Fruit fly (Drosophila melanogaster) whole organism, embryonic: ENCODE measurements around the gene Mvl.

Experiments
- Abd-B ChIP-seq: fragments of 200-800 bp; sonication (Bioruptor generic); optimal IDR thresholded peaks from 2 replicates; lab custom pipeline; 2018; ENCODE audit warnings: missing biosample characterization, mild to moderate bottlenecking, missing genetic modification characterization, moderate library complexity
- CG10267 ChIP-seq: fragments of 200-800 bp; sonication (Bioruptor generic); optimal IDR thresholded peaks from 2 replicates; lab custom pipeline; 2018; ENCODE audit warnings: missing biosample characterization, mild to moderate bottlenecking, missing genetic modification characterization, moderate library complexity
- CG11085 ChIP-seq: fragments of 200-800 bp; sonication (Bioruptor generic); IDR thresholded peaks from 2 replicates; pipeline ENCODE4 v1.3.6; 2022; ENCODE audit warnings: missing biosample characterization, missing genetic modification characterization
- CG11695 ChIP-seq: fragments of 200-800 bp; sonication (Bioruptor generic); IDR thresholded peaks from 3 replicates; pipeline ENCODE4 v1.3.6; 2022; ENCODE audit warnings: missing biosample characterization, missing genetic modification characterization
- CG11696 ChIP-seq: fragments of 200-800 bp; sonication (Bioruptor generic); IDR thresholded peaks from 2 replicates; pipeline ENCODE4 v1.3.6; 2022; ENCODE audit warnings: missing biosample characterization, missing genetic modification characterization
- CG12071 ChIP-seq: fragments of 200-800 bp; sonication (Bioruptor generic); optimal IDR thresholded peaks from 3 replicates; lab custom pipeline; 2018; ENCODE audit warnings: missing biosample characterization, mild to moderate bottlenecking, missing genetic modification characterization
- CG13123 ChIP-seq: fragments of 200-800 bp; sonication (Bioruptor generic); optimal IDR thresholded peaks from 2 replicates; lab custom pipeline; 2016; ENCODE audit warnings: missing biosample characterization, missing genetic modification characterization
- CG13287 ChIP-seq: fragments of 200-800 bp; sonication (Bioruptor generic); IDR thresholded peaks from 2 replicates; pipeline ENCODE4 v1.3.6; 2022; ENCODE audit warnings: missing biosample characterization, missing genetic modification characterization; ENCODE audit not compliant: partially characterized antibody
- CG13296 ChIP-seq: fragments of 200-800 bp; sonication (Bioruptor generic); optimal IDR thresholded peaks from 3 replicates; lab custom pipeline; 2018; ENCODE audit warnings: missing biosample characterization, mild to moderate bottlenecking, missing genetic modification characterization
- CG13624 ChIP-seq: fragments of 200-800 bp; sonication (Bioruptor generic); optimal IDR thresholded peaks from 2 replicates; lab custom pipeline; 2016; ENCODE audit warnings: missing biosample characterization, missing genetic modification characterization
- CG17361 ChIP-seq: fragments of 200-800 bp; sonication (Bioruptor generic); IDR thresholded peaks from 3 replicates; pipeline ENCODE4 v1.3.6; 2022; ENCODE audit warnings: missing biosample characterization, missing genetic modification characterization
- CG18262 ChIP-seq: fragments of 200-800 bp; optimal IDR thresholded peaks from 3 replicates; lab custom pipeline; 2019; ENCODE audit warnings: missing biosample characterization, mild to moderate bottlenecking, missing genetic modification characterization, moderate library complexity
- CG30431 ChIP-seq: fragments of 200-800 bp; sonication (Bioruptor generic); optimal IDR thresholded peaks from 2 replicates; lab custom pipeline; 2017; ENCODE audit warnings: missing biosample characterization, missing genetic modification characterization
- CG4424 ChIP-seq: fragments of 200-800 bp; sonication (Bioruptor generic); optimal IDR thresholded peaks from 3 replicates; lab custom pipeline; 2016; ENCODE audit warnings: missing biosample characterization, missing genetic modification characterization
- CG5245 ChIP-seq: fragments of 200-800 bp; sonication (Bioruptor generic); optimal IDR thresholded peaks from 3 replicates; lab custom pipeline; 2016; ENCODE audit warnings: missing biosample characterization, missing genetic modification characterization
- CG6175 ChIP-seq: fragments of 200-800 bp; sonication (Bioruptor generic); IDR thresholded peaks from 3 replicates; pipeline ENCODE4 v1.3.6; 2022; ENCODE audit warnings: missing biosample characterization, missing genetic modification characterization
- CG6689 ChIP-seq: fragments of 200-800 bp; sonication (Bioruptor generic); IDR thresholded peaks from 2 replicates; pipeline ENCODE4 v1.3.6; 2022; ENCODE audit warnings: missing biosample characterization, missing genetic modification characterization
- CG6854 ChIP-seq: fragments of 200-800 bp; sonication (Bioruptor generic); optimal IDR thresholded peaks from 3 replicates; lab custom pipeline; 2017; ENCODE audit warnings: missing biosample characterization, mild to moderate bottlenecking, missing genetic modification characterization
- CG7963 ChIP-seq: fragments of 200-800 bp; sonication (Bioruptor generic); IDR thresholded peaks from 3 replicates; pipeline ENCODE4 v1.3.6; 2022; ENCODE audit warnings: missing biosample characterization, missing genetic modification characterization; ENCODE audit not compliant: partially characterized antibody
- CG9817 ChIP-seq: fragments of 200-800 bp; sonication (Bioruptor generic); optimal IDR thresholded peaks from 2 replicates; lab custom pipeline; 2018; ENCODE audit warnings: missing biosample characterization, mild to moderate bottlenecking, missing genetic modification characterization, moderate library complexity
- CrebB ChIP-seq: fragments of 200-800 bp; sonication (Bioruptor generic); optimal IDR thresholded peaks from 3 replicates; lab custom pipeline; 2018; ENCODE audit warnings: missing biosample characterization, mild to moderate bottlenecking, missing genetic modification characterization
- E2f1 ChIP-seq: fragments of 200-800 bp; sonication (Bioruptor generic); IDR thresholded peaks from 2 replicates; pipeline ENCODE4 v1.3.6; 2022; ENCODE audit warnings: missing biosample characterization, missing genetic modification characterization
- ERR ChIP-seq: fragments of 200-800 bp; sonication (Bioruptor generic); optimal IDR thresholded peaks from 2 replicates; lab custom pipeline; 2016; ENCODE audit warnings: missing biosample characterization, missing genetic modification characterization
- Hmr ChIP-seq: fragments of 200-800 bp; sonication (Bioruptor generic); optimal IDR thresholded peaks from 3 replicates; lab custom pipeline; 2017; ENCODE audit warnings: mild to moderate bottlenecking, missing biosample characterization, missing genetic modification reagents, missing genetic modification characterization
- Hmx ChIP-seq: fragments of 200-800 bp; sonication (Bioruptor generic); optimal IDR thresholded peaks from 2 replicates; lab custom pipeline; 2016; ENCODE audit warnings: missing biosample characterization, missing genetic modification characterization
- Jarid2 ChIP-seq: fragments of 200-800 bp; sonication (Bioruptor generic); optimal IDR thresholded peaks from 3 replicates; lab custom pipeline; 2017; ENCODE audit warnings: mild to moderate bottlenecking, missing biosample characterization, missing genetic modification reagents, missing genetic modification characterization
- NC2β ChIP-seq: fragments of 200-800 bp; sonication (Bioruptor generic); optimal IDR thresholded peaks from 2 replicates; lab custom pipeline; 2016; ENCODE audit warnings: missing biosample characterization, missing genetic modification characterization
- Neu2 ChIP-seq: fragments of 200-800 bp; sonication (Bioruptor generic); optimal IDR thresholded peaks from 3 replicates; lab custom pipeline; 2016; ENCODE audit warnings: missing biosample characterization, missing genetic modification characterization, borderline replicate concordance
- Rx ChIP-seq: fragments of 200-800 bp; sonication (Bioruptor generic); IDR thresholded peaks from 2 replicates; pipeline ENCODE4 v1.3.6; 2022; ENCODE audit warnings: missing biosample characterization, missing genetic modification characterization
- Usf ChIP-seq: fragments of 200-800 bp; sonication (Bioruptor generic); optimal IDR thresholded peaks from 2 replicates; lab custom pipeline; 2017; ENCODE audit warnings: missing genotype, missing biosample characterization, missing genetic modification characterization
- Vsx1 ChIP-seq: fragments of 200-800 bp; sonication (Bioruptor generic); optimal IDR thresholded peaks from 2 replicates; lab custom pipeline; 2017; ENCODE audit warnings: missing biosample characterization, mild to moderate bottlenecking, missing genetic modification characterization, missing genetic modification reagents
- ap ChIP-seq: fragments of 200-800 bp; sonication (Bioruptor generic); IDR thresholded peaks from 2 replicates; pipeline ENCODE4 v1.3.6; 2022; ENCODE audit warnings: missing biosample characterization, missing genetic modification characterization
- az2 ChIP-seq: fragments of 200-800 bp; sonication (Bioruptor generic); optimal IDR thresholded peaks from 3 replicates; lab custom pipeline; 2016; ENCODE audit warnings: missing biosample characterization, missing genetic modification characterization
- bcd ChIP-seq: fragments of 200-800 bp; sonication (Bioruptor generic); optimal IDR thresholded peaks from 2 replicates; lab custom pipeline; 2017; ENCODE audit warnings: missing biosample characterization, mild to moderate bottlenecking, missing genetic modification characterization
- btn ChIP-seq: fragments of 200-800 bp; sonication (Bioruptor generic); optimal IDR thresholded peaks from 2 replicates; lab custom pipeline; 2016; ENCODE audit warnings: missing biosample characterization, missing genetic modification characterization
- dimm ChIP-seq: fragments of 200-800 bp; sonication (Bioruptor generic); IDR thresholded peaks from 2 replicates; pipeline ENCODE4 v1.3.6; 2022; ENCODE audit warnings: missing biosample characterization, missing genetic modification characterization
- ewg ChIP-seq: fragments of 200-800 bp; sonication (Bioruptor generic); optimal IDR thresholded peaks from 3 replicates; lab custom pipeline; 2017; ENCODE audit warnings: mild to moderate bottlenecking, missing biosample characterization, missing genetic modification reagents, missing genetic modification characterization
- fd64A ChIP-seq: fragments of 200-800 bp; sonication (Bioruptor generic); optimal IDR thresholded peaks from 3 replicates; lab custom pipeline; 2018; ENCODE audit warnings: missing biosample characterization, mild to moderate bottlenecking, missing genetic modification characterization
- grn ChIP-seq: fragments of 200-800 bp; sonication (Bioruptor generic); optimal IDR thresholded peaks from 3 replicates; lab custom pipeline; 2017; ENCODE audit warnings: missing biosample characterization, missing genetic modification characterization
- pfk ChIP-seq: fragments of 200-800 bp; sonication (Bioruptor generic); optimal IDR thresholded peaks from 2 replicates; lab custom pipeline; 2018; ENCODE audit warnings: missing biosample characterization, mild to moderate bottlenecking, missing genetic modification characterization, moderate library complexity
- pnt ChIP-seq: fragments of 200-800 bp; sonication (Bioruptor generic); optimal IDR thresholded peaks from 3 replicates; lab custom pipeline; 2016; ENCODE audit warnings: missing biosample characterization, missing genetic modification characterization
- psq ChIP-seq: fragments of 200-800 bp; sonication (Bioruptor generic); optimal IDR thresholded peaks from 2 replicates; lab custom pipeline; 2017; ENCODE audit warnings: missing biosample characterization, missing genetic modification characterization
- sc ChIP-seq, 3 experiments: fragments of >200 bp in 2 of 3; fragments of 200-800 bp in 1 of 3; sonication (Bioruptor generic) in 1 of 3; optimal IDR thresholded peaks; 2 replicates in 2 of 3; 3 replicates in 1 of 3; lab custom pipeline; 2017; ENCODE audit warnings: mild to moderate bottlenecking in 1 of 3, missing biosample characterization in 1 of 3, missing genetic modification characterization in 1 of 3, missing genetic modification reagents in 1 of 3
- shn ChIP-seq: fragments of 200-800 bp; sonication (Bioruptor generic); optimal IDR thresholded peaks from 3 replicates; lab custom pipeline; 2016; ENCODE audit warnings: missing biosample characterization, missing genetic modification characterization
- slbo ChIP-seq: fragments of 200-800 bp; sonication (Bioruptor generic); IDR thresholded peaks from 2 replicates; pipeline ENCODE4 v1.3.6; 2022; ENCODE audit warnings: missing biosample characterization, missing genetic modification characterization
- tio ChIP-seq: fragments of 200-800 bp; sonication (Bioruptor generic); optimal IDR thresholded peaks from 2 replicates; lab custom pipeline; 2017; ENCODE audit warnings: missing biosample characterization, missing genetic modification characterization, inconsistent platforms
- unc-4 ChIP-seq: fragments of 200-800 bp; sonication (Bioruptor generic); IDR thresholded peaks from 2 replicates; pipeline ENCODE4 v1.3.6; 2022; ENCODE audit warnings: missing biosample characterization, missing genetic modification characterization; ENCODE audit not compliant: partially characterized antibody
- vfl ChIP-seq: fragments of 200-800 bp; sonication (Bioruptor generic); optimal IDR thresholded peaks from 2 replicates; lab custom pipeline; 2016; ENCODE audit warnings: missing biosample characterization, missing genetic modification characterization
- vvl ChIP-seq: fragments of 200-800 bp; sonication (Bioruptor generic); IDR thresholded peaks from 2 replicates; pipeline ENCODE4 v1.3.6; 2022; ENCODE audit warnings: missing biosample characterization, missing genetic modification characterization

Gene Mvl

dm6 chr3R:21065010-21065695 is 4.6 kb upstream of the Mvl start, which contains the start of gene AnxB9 (continued):
- TF ChIP-seq CG30431 (GFP tag; lab: Kevin White, UChicago) (no peak), pfk (GFP tag; lab: Kevin White, UChicago) (peak; percentile 17), fd64A (GFP tag; lab: Kevin White, UChicago) (peak; percentile 56), CG12071 (GFP tag; lab: Kevin White, UChicago) (peak; percentile 70), Hmx (GFP tag; lab: Kevin White, UChicago) (no peak), CG7963 (GFP tag; lab: Robert Waterston, UW) (peak; percentile 54; the same call in 2 of the 3 replicates), CG6854 (GFP tag; lab: Kevin White, UChicago) (peak; percentile 48), Abd-B (GFP tag; lab: Kevin White, UChicago) (no peak), CG11695 (GFP tag; lab: Robert Waterston, UW) (0 out of 3 replicates have a peak, but pooled peaks have one; percentile 44), CG9817 (no peak), CG10267 (tag; lab: Kevin White, UChicago) (no peak), vvl (GFP tag; lab: Robert Waterston, UW) (peak; percentile 59), Hmr (GFP tag; lab: Kevin White, UChicago) (peak; percentile 30), Rx (GFP tag; lab: Robert Waterston, UW) (no peak), CG6175 (GFP tag; lab: Robert Waterston, UW) (no peak), CG13296 (GFP tag; lab: Kevin White, UChicago) (peak; percentile 48), shn (GFP tag; lab: Kevin White, UChicago) (peak; percentile 19), CG6689 (GFP tag; lab: Robert Waterston, UW) (no peak), vfl (GFP tag; lab: Kevin White, UChicago) (no peak), pnt (GFP tag; lab: Kevin White, UChicago) (no peak), tio (GFP tag; lab: Kevin White, UChicago) (no peak), btn (no peak), Neu2 (GFP tag; lab: Kevin White, UChicago) (no peak), bcd (GFP tag; lab: Kevin White, UChicago) (no peak), CG4424 (GFP tag; lab: Kevin White, UChicago) (no peak), E2f1 (peak; percentile 39; the same call in 1 of the 2 replicates), slbo (GFP tag; lab: Robert Waterston, UW) (peak; percentile 43), ERR (GFP tag; lab: Kevin White, UChicago) (no peak), CG11696 (GFP tag; lab: Robert Waterston, UW) (peak; percentile 31; the same call in 1 of the 2 replicates), ap (GFP tag; lab: Robert Waterston, UW) (no peak), CG13123 (GFP tag; lab: Kevin White, UChicago) (no peak), Usf (GFP tag; lab: Kevin White, UChicago) (no peak), CG18262 (tag; lab: Kevin White, UChicago) (no peak), NC2β (peak; percentile 56), az2 (GFP tag; lab: Kevin White, UChicago) (no peak), sc (optimal IDR thresholded peaks at IDR 0.05; lab: Kevin White, UChicago) (no peak), sc (GFP tag; optimal IDR thresholded peaks at IDR 0.05; lab: Kevin White, UChicago) (no peak), CG13624 (GFP tag; lab: Kevin White, UChicago) (peak; percentile 78), CG17361 (GFP tag; lab: Robert Waterston, UW) (no peak), CG5245 (GFP tag; lab: Kevin White, UChicago) (no peak), CG11085 (GFP tag; lab: Robert Waterston, UW) (no peak), unc-4 (no peak; the same call in 1 of the 2 replicates), CG13287 (GFP tag; lab: Robert Waterston, UW) (no peak; the same call in 1 of the 2 replicates), grn (GFP tag; lab: Kevin White, UChicago) (peak; percentile 31), dimm (GFP tag; lab: Robert Waterston, UW) (no peak), psq (GFP tag; lab: Kevin White, UChicago) (no peak), CrebB (peak; percentile 50), ewg (GFP tag; lab: Kevin White, UChicago) (no peak), Jarid2 (GFP tag; lab: Kevin White, UChicago) (peak; percentile 84), Vsx1 (GFP tag; lab: Kevin White, UChicago) (peak; percentile 19)
